Worm (Caenorhabditis elegans) whole organism, L4 larva: ENCODE data around the gene T02G5.7.
A peak's percentile ranks its signal among the peaks of the same experiment; 100 is the strongest.
"Not testable (repeated sequence)": the region's sequence is repeated elsewhere in the genome, so short reads cannot be mapped to it uniquely, and the experiment has no call there.

Source experiments
- F44E2.7 ChIP-seq: fragments of 200-800 bp; sonication (Bioruptor generic); IDR thresholded peaks from 2 replicates; pipeline ENCODE4 v2.1.2; 2022; ENCODE audit warnings: missing genetic modification characterization, missing compliant biosample characterization
- aha-1 ChIP-seq: fragments of 150-350 bp; peaks from one replicate; lab custom pipeline; 2014; ENCODE audit warnings: missing biosample characterization, missing genetic modification characterization
- aly-2 ChIP-seq: sonication (generic microtip); optimal IDR thresholded peaks from 2 replicates; lab custom pipeline; 2018; ENCODE audit warnings: missing biosample characterization, missing genetic modification characterization
- ces-1 ChIP-seq: fragments of 150-350 bp; sonication (generic microtip); optimal IDR thresholded peaks from 4 replicates; lab custom pipeline; 2014; ENCODE audit warnings: missing biosample characterization, missing genetic modification reagents, missing genetic modification characterization
- ctbp-1 ChIP-seq: fragments of 200-800 bp; sonication (Bioruptor generic); IDR thresholded peaks from 2 replicates; pipeline ENCODE4 v1.3.6; 2022; ENCODE audit warnings: missing genetic modification reagents, missing genetic modification characterization, missing compliant biosample characterization
- daf-12 ChIP-seq: fragments of 150-350 bp; optimal IDR thresholded peaks from 2 replicates; lab custom pipeline; 2014; ENCODE audit warnings: missing biosample characterization, missing genetic modification reagents, missing genetic modification characterization
- daf-16 ChIP-seq, 3 experiments: sonication (generic microtip); optimal IDR thresholded peaks; 2 replicates each; lab custom pipeline; 2016 to 2017; ENCODE audit warnings: missing genetic modification characterization in 3 of 3, missing genetic modification reagents in 3 of 3, mild to moderate bottlenecking in 2 of 3, missing compliant biosample characterization in 2 of 3, missing biosample characterization in 1 of 3, moderate library complexity in 1 of 3
- hlh-30 ChIP-seq: sonication (generic microtip); optimal IDR thresholded peaks from 2 replicates; lab custom pipeline; 2017; ENCODE audit warnings: antibody characterized with exemption, mild to moderate bottlenecking, missing genetic modification characterization, missing compliant biosample characterization; ENCODE audit not compliant: insufficient read depth
- hmg-1.1 ChIP-seq: fragments of 200-800 bp; sonication (Bioruptor generic); IDR thresholded peaks from 2 replicates; pipeline ENCODE4 v1.3.6; 2022; ENCODE audit warnings: missing genetic modification reagents, missing genetic modification characterization, missing compliant biosample characterization
- lin-1 ChIP-seq: fragments of 200-800 bp; sonication (Bioruptor generic); IDR thresholded peaks from 2 replicates; pipeline ENCODE4 v1.3.6; 2022; ENCODE audit warnings: missing genetic modification reagents, missing genetic modification characterization, missing compliant biosample characterization
- lin-13 ChIP-seq: fragments of 150-350 bp; optimal IDR thresholded peaks from 2 replicates; lab custom pipeline; 2014; ENCODE audit warnings: missing biosample characterization, missing genetic modification reagents, missing genetic modification characterization
- lin-15B ChIP-seq: fragments of 150-350 bp; sonication (generic microtip); optimal IDR thresholded peaks from 3 replicates; lab custom pipeline; 2014; ENCODE audit warnings: missing biosample characterization, missing genetic modification characterization
- lin-29 ChIP-seq: fragments of 200-800 bp; sonication (Bioruptor generic); IDR thresholded peaks from 2 replicates; pipeline ENCODE4 v1.3.6; 2022; ENCODE audit warnings: missing genetic modification reagents, missing genetic modification characterization, missing compliant biosample characterization
- lin-39 ChIP-seq: fragments of 150-350 bp; optimal IDR thresholded peaks from 2 replicates; lab custom pipeline; 2014; ENCODE audit warnings: missing biosample characterization, missing genetic modification reagents, missing genetic modification characterization
- madf-5 ChIP-seq, 2 experiments: fragments of 200-800 bp; sonication (Bioruptor generic); IDR thresholded peaks; 2 replicates each; pipeline ENCODE4 v1.3.6; 2022; ENCODE audit warnings: missing compliant biosample characterization in 2 of 2, missing genetic modification characterization in 2 of 2
- mep-1 ChIP-seq: fragments of 150-350 bp; sonication (generic microtip); optimal IDR thresholded peaks from 3 replicates; lab custom pipeline; 2014; ENCODE audit warnings: missing biosample characterization, missing genetic modification characterization
- mxl-3 ChIP-seq: fragments of 200-800 bp; sonication (Bioruptor generic); optimal IDR thresholded peaks from 2 replicates; lab custom pipeline; 2018; ENCODE audit warnings: mild to moderate bottlenecking, missing genetic modification characterization, missing compliant biosample characterization
- nhr-102 ChIP-seq: sonication (generic microtip); optimal IDR thresholded peaks from 2 replicates; lab custom pipeline; 2016; ENCODE audit warnings: mild to moderate bottlenecking, missing genetic modification characterization, moderate library complexity, missing compliant biosample characterization
- nhr-76 ChIP-seq: fragments of 150-350 bp; optimal IDR thresholded peaks from 2 replicates; lab custom pipeline; 2014; ENCODE audit warnings: missing biosample characterization, missing genetic modification characterization
- pha-4 ChIP-seq, 2 experiments: fragments of 150-350 bp in 1 of 2; fragments of 200-800 bp in 1 of 2; sonication (Bioruptor generic) in 1 of 2; IDR thresholded peaks in 1 of 2; optimal IDR thresholded peaks in 1 of 2; 2 replicates each; pipeline versions ENCODE4 v1.3.6 to Lab custom; 2014 to 2022; ENCODE audit warnings: missing genetic modification characterization in 2 of 2, missing genetic modification reagents in 2 of 2, missing biosample characterization in 1 of 2, missing compliant biosample characterization in 1 of 2
- sdz-12 ChIP-seq: fragments of 200-800 bp; sonication (Bioruptor generic); optimal IDR thresholded peaks from 2 replicates; lab custom pipeline; 2018; ENCODE audit warnings: mild to moderate bottlenecking, missing genetic modification characterization, missing compliant biosample characterization
- set-16 ChIP-seq: fragments of 200-800 bp; sonication (Bioruptor generic); IDR thresholded peaks from 2 replicates; pipeline ENCODE4 v1.3.6; 2022; ENCODE audit warnings: missing genetic modification reagents, missing genetic modification characterization, missing compliant biosample characterization
- snpc-1.2 ChIP-seq: fragments of 200-800 bp; sonication (Bioruptor generic); IDR thresholded peaks from 2 replicates; pipeline ENCODE4 v1.3.6; 2022; ENCODE audit warnings: missing genetic modification reagents, missing genetic modification characterization, missing compliant biosample characterization
- tag-97 ChIP-seq: fragments of 200-800 bp; sonication (Bioruptor generic); IDR thresholded peaks from 2 replicates; pipeline ENCODE4 v1.3.6; 2022; ENCODE audit warnings: missing genetic modification characterization, missing compliant biosample characterization
- unc-62 ChIP-seq, 3 experiments: fragments of 150-350 bp in 1 of 3; sonication (generic microtip); optimal IDR thresholded peaks in 2 of 3; peaks in 1 of 3; 1 replicate in 1 of 3; 2 replicates in 2 of 3; lab custom pipeline; 2014 to 2017; ENCODE audit warnings: missing biosample characterization in 3 of 3, missing genetic modification characterization in 3 of 3, missing genetic modification reagents in 3 of 3, missing genotype in 1 of 3
- zag-1 ChIP-seq: fragments of 150-350 bp; optimal IDR thresholded peaks from 2 replicates; lab custom pipeline; 2014; ENCODE audit warnings: missing biosample characterization, missing genetic modification characterization
- ztf-11 ChIP-seq: fragments of 150-350 bp; optimal IDR thresholded peaks from 2 replicates; lab custom pipeline; 2014; ENCODE audit warnings: missing biosample characterization, missing genetic modification characterization
- ztf-7 ChIP-seq: fragments of 150-350 bp; optimal IDR thresholded peaks from 2 replicates; lab custom pipeline; 2014; ENCODE audit warnings: missing biosample characterization, missing genetic modification characterization

Gene T02G5.7

ce11 chrII:7072590-7073536, 2.6 kb upstream of the T02G5.7 start (continued):
- TF ChIP-seq lin-39 (no peak), F44E2.7 (GFP tag; lab: Robert Waterston, UW) (no peak), hmg-1.1 (GFP tag; lab: Robert Waterston, UW) (0 out of 2 replicates have a peak, but pooled peaks have one; percentile 23), lin-13 (GFP tag; lab: Kevin White, UChicago) (peak; percentile 21), pha-4 (GFP tag; IDR thresholded peaks at IDR 0.05; lab: Robert Waterston, UW) (no peak), pha-4 (tag; optimal IDR thresholded peaks at IDR 0.05; lab: Kevin White, UChicago) (peak; percentile 35)
- TF ChIP-seq, all 104 proteins: peak for 31

ce11 chrII:7073537-7073913, 1.9 kb upstream of the T02G5.7 start, which contains the start of gene kat-1:
kat-1 (plus strand) TSS chrII:7073814.
- no peak for TF ChIP-seq mep-1 (tag; lab: Kevin White, UChicago)
- TF ChIP-seq madf-5 (GFP tag; IDR thresholded peaks at IDR 0.05; lab: Robert Waterston, UW) = no peak
- TF ChIP-seq hmg-1.1 (GFP tag; lab: Robert Waterston, UW) = no peak
- TF ChIP-seq ztf-11 (tag; lab: Kevin White, UChicago) = no peak
- TF ChIP-seq aha-1 (tag; lab: Kevin White, UChicago) = no peak
- TF ChIP-seq lin-39 = no peak
- TF ChIP-seq lin-1 = no peak
- no peak for TF ChIP-seq aly-2 (tag; lab: Kevin White, UChicago)
- TF ChIP-seq lin-15B (tag; lab: Kevin White, UChicago) = no peak
- TF ChIP-seq snpc-1.2 (GFP tag; lab: Robert Waterston, UW) = no peak
- no peak for TF ChIP-seq nhr-102 (tag; lab: Kevin White, UChicago)
- TF ChIP-seq pha-4 (GFP tag; IDR thresholded peaks at IDR 0.05; lab: Robert Waterston, UW) = no peak
- TF ChIP-seq pha-4 (tag; optimal IDR thresholded peaks at IDR 0.05; lab: Kevin White, UChicago) = no peak
- TF ChIP-seq nhr-76 (tag; lab: Kevin White, UChicago) = no peak
- no peak for TF ChIP-seq mxl-3 (GFP tag; lab: Kevin White, UChicago)
- no peak for TF ChIP-seq sdz-12 (GFP tag; lab: Kevin White, UChicago)
- no peak for TF ChIP-seq zag-1
- TF ChIP-seq ctbp-1 (GFP tag; lab: Robert Waterston, UW) = no peak
- no peak for TF ChIP-seq ces-1 (GFP tag; lab: Kevin White, UChicago)
- no peak for TF ChIP-seq daf-12 (tag; lab: Kevin White, UChicago)
- no peak for TF ChIP-seq lin-29 (GFP tag; lab: Robert Waterston, UW)

- TF ChIP-seq daf-16 (GFP tag; optimal IDR thresholded peaks at IDR 0.05; lab: Kevin White, UChicago) = peak in 1 of 2 experiments; percentile 21
- not testable (repeated sequence) for TF ChIP-seq daf-16 (tag; optimal IDR thresholded peaks at IDR 0.05; lab: Kevin White, UChicago)
These were observed 8.6 kb downstream of the T02G5.7 start, which contains the start of the genes T02G5.14 and T02G5.15 for ce11 chrII:7084021-7084420. T02G5.14 (plus strand) TSS chrII:7084321. T02G5.15 (plus strand) TSS chrII:7084321.

- TF ChIP-seq unc-62 (GFP tag; optimal IDR thresholded peaks at IDR 0.05 in 1 of 2; lab: Kevin White, UChicago) = peak in 1 of 2 experiments; percentile 67
- TF ChIP-seq unc-62 (tag; optimal IDR thresholded peaks at IDR 0.05; lab: Kevin White, UChicago) = not testable (repeated sequence)
These were observed 12.9 kb downstream of the T02G5.7 start for ce11 chrII:7088283-7088682.

- TF ChIP-seq set-16 (GFP tag; lab: Robert Waterston, UW) (no peak), ztf-7 (tag; lab: Kevin White, UChicago) (no peak), hlh-30 (peak; percentile 37), nhr-102 (tag; lab: Kevin White, UChicago) (no peak), tag-97 (no peak)
- TF ChIP-seq, all 104 proteins: peak for 1
These were observed 14.7 kb downstream of the T02G5.7 start for ce11 chrII:7090085-7090484.
